Fruit fly (Drosophila melanogaster) whole organism, embryonic: Measurements from ENCODE around the gene CG42751.

Source experiments
- Antp ChIP-seq: fragments of 200-800 bp; sonication (Bioruptor generic); optimal IDR thresholded peaks from 3 replicates; lab custom pipeline; 2016; ENCODE audit warnings: missing biosample characterization, missing genetic modification characterization
- CG10209 ChIP-seq: fragments of 200-800 bp; sonication (Bioruptor generic); optimal IDR thresholded peaks from 3 replicates; lab custom pipeline; 2017; ENCODE audit warnings: missing biosample characterization, mild to moderate bottlenecking, missing genetic modification characterization, missing genetic modification reagents
- CG11504 ChIP-seq: fragments of 200-800 bp; sonication (Bioruptor generic); optimal IDR thresholded peaks from 3 replicates; lab custom pipeline; 2019; ENCODE audit warnings: missing biosample characterization, mild to moderate bottlenecking, missing genetic modification characterization, moderate library complexity
- CG12071 ChIP-seq: fragments of 200-800 bp; sonication (Bioruptor generic); optimal IDR thresholded peaks from 3 replicates; lab custom pipeline; 2018; ENCODE audit warnings: missing biosample characterization, mild to moderate bottlenecking, missing genetic modification characterization
- CG13123 ChIP-seq: fragments of 200-800 bp; sonication (Bioruptor generic); optimal IDR thresholded peaks from 2 replicates; lab custom pipeline; 2016; ENCODE audit warnings: missing biosample characterization, missing genetic modification characterization
- CG1603 ChIP-seq: fragments of 200-800 bp; sonication (Bioruptor generic); optimal IDR thresholded peaks from 2 replicates; lab custom pipeline; 2019; ENCODE audit warnings: missing biosample characterization, mild to moderate bottlenecking, missing genetic modification characterization, moderate library complexity
- CG2116 ChIP-seq: fragments of 200-800 bp; sonication (Bioruptor generic); optimal IDR thresholded peaks from 3 replicates; lab custom pipeline; 2018; ENCODE audit warnings: missing biosample characterization, mild to moderate bottlenecking, missing genetic modification characterization
- CG3065 ChIP-seq: fragments of 200-800 bp; sonication (Bioruptor generic); optimal IDR thresholded peaks from 2 replicates; lab custom pipeline; 2016; ENCODE audit warnings: missing biosample characterization, missing genetic modification characterization
- CG3163 ChIP-seq: fragments of 200-800 bp; sonication (Bioruptor generic); optimal IDR thresholded peaks from 3 replicates; lab custom pipeline; 2016; ENCODE audit warnings: missing biosample characterization, missing genetic modification characterization
- CG3281 ChIP-seq: fragments of 200-800 bp; sonication (Bioruptor generic); optimal IDR thresholded peaks from 3 replicates; lab custom pipeline; 2017; ENCODE audit warnings: missing biosample characterization, mild to moderate bottlenecking, missing genetic modification characterization
- CG34224 ChIP-seq: fragments of 200-800 bp; sonication (Bioruptor generic); IDR thresholded peaks from 3 replicates; pipeline ENCODE4 v1.3.6; 2022; ENCODE audit warnings: missing biosample characterization, missing genetic modification characterization; ENCODE audit not compliant: partially characterized antibody
- CG6175 ChIP-seq: fragments of 200-800 bp; sonication (Bioruptor generic); IDR thresholded peaks from 3 replicates; pipeline ENCODE4 v1.3.6; 2022; ENCODE audit warnings: missing biosample characterization, missing genetic modification characterization
- CG6854 ChIP-seq: fragments of 200-800 bp; sonication (Bioruptor generic); optimal IDR thresholded peaks from 3 replicates; lab custom pipeline; 2017; ENCODE audit warnings: missing biosample characterization, mild to moderate bottlenecking, missing genetic modification characterization
- CG7745 ChIP-seq: fragments of 200-800 bp; sonication (Bioruptor generic); optimal IDR thresholded peaks from 2 replicates; lab custom pipeline; 2018; ENCODE audit warnings: missing biosample characterization, mild to moderate bottlenecking, missing genetic modification characterization, moderate library complexity
- CG8478 ChIP-seq: fragments of >200 bp; optimal IDR thresholded peaks from 2 replicates; lab custom pipeline; 2018
- CG9215 ChIP-seq: fragments of 200-800 bp; sonication (Bioruptor generic); IDR thresholded peaks from 2 replicates; pipeline ENCODE4 v1.3.6; 2022; ENCODE audit warnings: missing biosample characterization, missing genetic modification characterization
- CG9876 ChIP-seq: fragments of 200-800 bp; sonication (Bioruptor generic); optimal IDR thresholded peaks from 2 replicates; lab custom pipeline; 2016; ENCODE audit warnings: missing biosample characterization, missing genetic modification characterization
- Dbx ChIP-seq: fragments of 200-800 bp; sonication (Bioruptor generic); IDR thresholded peaks from 3 replicates; pipeline ENCODE4 v1.3.6; 2022; ENCODE audit warnings: missing biosample characterization, missing genetic modification characterization
- Drgx ChIP-seq: fragments of 200-800 bp; sonication (Bioruptor generic); IDR thresholded peaks from 2 replicates; pipeline ENCODE4 v1.3.6; 2022; ENCODE audit warnings: missing biosample characterization, missing genetic modification characterization
- Elba2 ChIP-seq: fragments of 200-800 bp; sonication (Bioruptor generic); optimal IDR thresholded peaks from 3 replicates; lab custom pipeline; 2016; ENCODE audit warnings: missing biosample characterization, missing genetic modification characterization
- HLHmδ ChIP-seq: fragments of 200-800 bp; sonication (Bioruptor generic); optimal IDR thresholded peaks from 2 replicates; lab custom pipeline; 2018; ENCODE audit warnings: missing biosample characterization, mild to moderate bottlenecking, missing genetic modification characterization, moderate library complexity
- MTF-1 ChIP-seq: fragments of 200-800 bp; sonication (Bioruptor generic); optimal IDR thresholded peaks from 2 replicates; lab custom pipeline; 2018; ENCODE audit warnings: missing biosample characterization, mild to moderate bottlenecking, missing genetic modification characterization, borderline replicate concordance
- Mad ChIP-seq: fragments of 200-800 bp; sonication (Bioruptor generic); optimal IDR thresholded peaks from 2 replicates; lab custom pipeline; 2016; ENCODE audit warnings: missing biosample characterization, missing genetic modification characterization
- Med ChIP-seq: fragments of 200-800 bp; sonication (Bioruptor generic); peaks from one replicate; lab custom pipeline; 2016; ENCODE audit warnings: missing biosample characterization, missing genetic modification characterization, mild to moderate bottlenecking, inconsistent platforms, moderate library complexity
- NC2α ChIP-seq: fragments of 200-800 bp; sonication (Bioruptor generic); optimal IDR thresholded peaks from 2 replicates; lab custom pipeline; 2016; ENCODE audit warnings: missing biosample characterization, missing genetic modification characterization
- Scr ChIP-seq: fragments of 200-800 bp; sonication (Bioruptor generic); IDR thresholded peaks from 2 replicates; pipeline ENCODE4 v1.3.6; 2022; ENCODE audit warnings: missing biosample characterization, missing genetic modification characterization; ENCODE audit not compliant: partially characterized antibody
- Tbp ChIP-seq: fragments of >200 bp; optimal IDR thresholded peaks from 2 replicates; lab custom pipeline; 2018; ENCODE audit warnings: missing biosample characterization, missing genetic modification characterization
- abd-A ChIP-seq: fragments of 200-800 bp; sonication (Bioruptor generic); optimal IDR thresholded peaks from 3 replicates; lab custom pipeline; 2019; ENCODE audit warnings: missing biosample characterization, mild to moderate bottlenecking, missing genetic modification characterization, moderate library complexity
- az2 ChIP-seq: fragments of 200-800 bp; sonication (Bioruptor generic); optimal IDR thresholded peaks from 3 replicates; lab custom pipeline; 2016; ENCODE audit warnings: missing biosample characterization, missing genetic modification characterization
- bbx ChIP-seq: fragments of 200-800 bp; sonication (Bioruptor generic); IDR thresholded peaks from 2 replicates; pipeline ENCODE4 v1.3.6; 2022; ENCODE audit warnings: missing biosample characterization, missing genetic modification characterization; ENCODE audit not compliant: partially characterized antibody
- bcd ChIP-seq: fragments of 200-800 bp; sonication (Bioruptor generic); optimal IDR thresholded peaks from 2 replicates; lab custom pipeline; 2017; ENCODE audit warnings: missing biosample characterization, mild to moderate bottlenecking, missing genetic modification characterization
- ci ChIP-seq: fragments of 200-800 bp; sonication (Bioruptor generic); IDR thresholded peaks from 3 replicates; pipeline ENCODE4 v1.3.6; 2022; ENCODE audit warnings: missing biosample characterization, missing genetic modification characterization
- dpn ChIP-seq, 2 experiments: fragments of 200-800 bp; sonication (Bioruptor generic); optimal IDR thresholded peaks; 3 replicates each; lab custom pipeline; 2016; ENCODE audit warnings: missing biosample characterization in 2 of 2, missing genetic modification characterization in 2 of 2
- eyg ChIP-seq: fragments of 200-800 bp; sonication (Bioruptor generic); optimal IDR thresholded peaks from 3 replicates; lab custom pipeline; 2016; ENCODE audit warnings: missing biosample characterization, missing genetic modification characterization
- fd3F ChIP-seq: fragments of 200-800 bp; sonication (Bioruptor generic); optimal IDR thresholded peaks from 2 replicates; lab custom pipeline; 2018; ENCODE audit warnings: missing biosample characterization, mild to moderate bottlenecking, missing genetic modification characterization, moderate library complexity
- inv ChIP-seq: fragments of 200-800 bp; sonication (Bioruptor generic); IDR thresholded peaks from 2 replicates; pipeline ENCODE4 v1.3.6; 2022; ENCODE audit warnings: missing biosample characterization, missing genetic modification characterization; ENCODE audit not compliant: partially characterized antibody
- jumu ChIP-seq: fragments of 200-800 bp; sonication (Bioruptor generic); optimal IDR thresholded peaks from 3 replicates; lab custom pipeline; 2016; ENCODE audit warnings: missing biosample characterization, missing genetic modification characterization
- kah ChIP-seq: fragments of 200-800 bp; sonication (Bioruptor generic); optimal IDR thresholded peaks from 2 replicates; lab custom pipeline; 2018; ENCODE audit warnings: missing biosample characterization, mild to moderate bottlenecking, missing genetic modification characterization
- mirr ChIP-seq: fragments of 200-800 bp; sonication (Bioruptor generic); optimal IDR thresholded peaks from 3 replicates; lab custom pipeline; 2018; ENCODE audit warnings: missing biosample characterization, mild to moderate bottlenecking, missing genetic modification characterization
- onecut ChIP-seq: fragments of 200-800 bp; sonication (Bioruptor generic); IDR thresholded peaks from 2 replicates; pipeline ENCODE4 v1.3.6; 2022; ENCODE audit warnings: missing biosample characterization, missing genetic modification characterization
- p53 ChIP-seq: fragments of 200-800 bp; sonication (Bioruptor generic); optimal IDR thresholded peaks from 2 replicates; lab custom pipeline; 2016; ENCODE audit warnings: missing biosample characterization, missing genetic modification characterization
- pros ChIP-seq: fragments of 200-800 bp; sonication (Bioruptor generic); optimal IDR thresholded peaks from 3 replicates; lab custom pipeline; 2019; ENCODE audit warnings: missing biosample characterization, mild to moderate bottlenecking, missing genetic modification characterization, moderate library complexity
- pzg ChIP-seq: fragments of 200-800 bp; sonication (Bioruptor generic); optimal IDR thresholded peaks from 3 replicates; lab custom pipeline; 2018; ENCODE audit warnings: missing biosample characterization, mild to moderate bottlenecking, missing genetic modification characterization, moderate library complexity
- repo ChIP-seq: fragments of 200-800 bp; sonication (Bioruptor generic); optimal IDR thresholded peaks from 2 replicates; lab custom pipeline; 2016; ENCODE audit warnings: missing biosample characterization, missing genetic modification characterization
- schlank ChIP-seq: fragments of 200-800 bp; sonication (Bioruptor generic); optimal IDR thresholded peaks from 2 replicates; lab custom pipeline; 2018; ENCODE audit warnings: missing biosample characterization, mild to moderate bottlenecking, missing genetic modification characterization
- sob ChIP-seq: fragments of 200-800 bp; sonication (Bioruptor generic); IDR thresholded peaks from 2 replicates; pipeline ENCODE4 v1.3.6; 2022; ENCODE audit warnings: missing biosample characterization, missing genetic modification characterization
- tll ChIP-seq, 2 experiments: fragments of 200-800 bp in 1 of 2; fragments of >200 bp in 1 of 2; sonication (Bioruptor generic) in 1 of 2; optimal IDR thresholded peaks; 2 replicates each; lab custom pipeline; 2017 to 2019; ENCODE audit warnings: missing biosample characterization in 2 of 2, missing genetic modification characterization in 2 of 2, mild to moderate bottlenecking in 1 of 2, moderate library complexity in 1 of 2
- ttk ChIP-seq: fragments of 200-800 bp; sonication (Bioruptor generic); IDR thresholded peaks from 2 replicates; pipeline ENCODE4 v2.1.2; 2022; ENCODE audit warnings: missing biosample characterization, missing genetic modification characterization
- unpg ChIP-seq: fragments of 200-800 bp; sonication (Bioruptor generic); optimal IDR thresholded peaks from 3 replicates; lab custom pipeline; 2018; ENCODE audit warnings: missing biosample characterization, mild to moderate bottlenecking, missing genetic modification characterization, moderate library complexity
- zfh1 ChIP-seq: fragments of 200-800 bp; sonication (Bioruptor generic); IDR thresholded peaks from 3 replicates; pipeline ENCODE4 v1.3.6; 2022; ENCODE audit warnings: missing biosample characterization, missing genetic modification characterization

Gene CG42751

dm6 chr2L:11807697-11808226 is 45.5 kb upstream of the CG42751 start:
- TF ChIP-seq Tbp (GFP tag; lab: Kevin White, UChicago) (no peak), Mad (GFP tag; lab: Kevin White, UChicago) (peak; percentile 2), bbx (GFP tag; lab: Robert Waterston, UW) (peak; percentile 47), CG9215 (no peak), eyg (GFP tag; lab: Kevin White, UChicago) (no peak), inv (GFP tag; lab: Robert Waterston, UW) (peak; percentile 23; the same call in 1 of the 2 replicates), p53 (peak; percentile 4), az2 (no peak), CG9876 (GFP tag; lab: Kevin White, UChicago) (no peak), tll (GFP tag; optimal IDR thresholded peaks at IDR 0.05; lab: Kevin White, UChicago) (peak in 1 of 2 experiments; percentile 10), CG7745 (peak; percentile 2), CG3281 (GFP tag; lab: Kevin White, UChicago) (peak; percentile 10), jumu (GFP tag; lab: Kevin White, UChicago) (no peak), HLHmδ (GFP tag; lab: Kevin White, UChicago) (peak; percentile 20), CG2116 (GFP tag; lab: Kevin White, UChicago) (peak; percentile 33), Scr (GFP tag; lab: Robert Waterston, UW) (no peak; the same call in 1 of the 2 replicates), MTF-1 (no peak), CG11504 (tag; lab: Kevin White, UChicago) (no peak), abd-A (tag; lab: Kevin White, UChicago) (peak; percentile 95), bcd (GFP tag; lab: Kevin White, UChicago) (no peak), Elba2 (GFP tag; lab: Kevin White, UChicago) (peak; percentile 71), CG3163 (peak; percentile 28), onecut (GFP tag; lab: Robert Waterston, UW) (peak; percentile 57), repo (GFP tag; lab: Kevin White, UChicago) (peak; percentile 48), Dbx (GFP tag; lab: Robert Waterston, UW) (peak; percentile 68; the same call in 2 of the 3 replicates), fd3F (GFP tag; lab: Kevin White, UChicago) (no peak), CG13123 (GFP tag; lab: Kevin White, UChicago) (no peak), CG1603 (tag; lab: Kevin White, UChicago) (peak; percentile 12), CG10209 (GFP tag; lab: Kevin White, UChicago) (no peak), CG12071 (peak; percentile 52), sob (GFP tag; lab: Robert Waterston, UW) (no peak; the same call in 1 of the 2 replicates), CG8478 (lab: Kevin White, UChicago) (peak; percentile 80), pros (GFP tag; lab: Kevin White, UChicago) (peak; percentile 93), kah (GFP tag; lab: Kevin White, UChicago) (peak; percentile 5), ttk (GFP tag; lab: Robert Waterston, UW) (peak; percentile 24; the same call in 1 of the 2 replicates), CG34224 (GFP tag; lab: Robert Waterston, UW) (peak; percentile 24; the same call in 1 of the 3 replicates), Med (GFP tag; lab: Kevin White, UChicago) (peak; percentile 94), Antp (peak; percentile 15), Drgx (GFP tag; lab: Robert Waterston, UW) (peak; percentile 43; the same call in 1 of the 2 replicates), CG6175 (GFP tag; lab: Robert Waterston, UW) (peak; percentile 98), NC2α (peak; percentile 20), unpg (GFP tag; lab: Kevin White, UChicago) (peak; percentile 2), schlank (tag; lab: Kevin White, UChicago) (peak; percentile 22), ci (peak; percentile 80), CG3065 (GFP tag; lab: Kevin White, UChicago) (no peak), zfh1 (peak; percentile 23; the same call in 1 of the 3 replicates), mirr (peak; percentile 65), CG6854 (GFP tag; lab: Kevin White, UChicago) (no peak), dpn (GFP tag; optimal IDR thresholded peaks at IDR 0.05; lab: Kevin White, UChicago) (peak in 1 of 2 experiments; percentile 5), pzg (GFP tag; lab: Kevin White, UChicago) (peak; percentile 25)
